Worm (Caenorhabditis elegans) whole organism, mixed stage, embryonic: ENCODE results near the gene mlck-1.

ENCODE experiments used
- lsy-2 ChIP-seq: fragments of 150-350 bp; optimal IDR thresholded peaks from 2 replicates; lab custom pipeline; 2014; ENCODE audit warnings: missing biosample characterization, missing genetic modification characterization
- mep-1 ChIP-seq: fragments of 150-350 bp; optimal IDR thresholded peaks from 2 replicates; lab custom pipeline; 2017; ENCODE audit warnings: missing biosample characterization, missing genetic modification reagents, missing genetic modification characterization, inconsistent platforms
- nhr-2 ChIP-seq: fragments of 150-350 bp; optimal IDR thresholded peaks from 2 replicates; lab custom pipeline; 2014; ENCODE audit warnings: missing biosample characterization, missing genetic modification characterization
- pha-4 ChIP-seq: fragments of 150-350 bp; optimal IDR thresholded peaks from 2 replicates; lab custom pipeline; 2018; ENCODE audit warnings: missing biosample characterization, missing genetic modification reagents, missing genetic modification characterization
- snpc-4 ChIP-seq: fragments of 150-350 bp; optimal IDR thresholded peaks from 2 replicates; lab custom pipeline; 2014; ENCODE audit warnings: missing biosample characterization, missing genetic modification characterization

DNA sequence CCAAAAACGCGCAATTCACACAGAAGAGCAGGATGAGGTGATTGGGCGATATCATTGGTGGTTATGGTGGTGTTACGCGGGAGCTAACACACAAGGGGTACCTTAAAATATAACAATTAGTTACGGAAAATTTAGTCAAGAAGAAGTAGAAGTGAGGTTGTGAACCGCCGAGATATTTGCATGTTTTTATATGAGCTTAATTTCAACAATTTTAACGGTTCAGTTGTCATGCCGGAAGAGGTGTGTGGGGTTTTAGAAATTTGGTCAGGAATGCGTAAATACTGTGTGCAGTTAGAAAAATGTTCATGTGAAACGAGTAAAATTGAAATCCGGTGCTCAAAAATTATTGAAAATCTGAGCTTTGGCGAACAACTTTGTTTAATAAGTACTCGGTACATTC, 23.3 kb upstream of the mlck-1 start, which contains the start of gene flp-3:
- TF ChIP-seq pha-4 (tag; lab: Kevin White, UChicago): no peak
- TF ChIP-seq lsy-2 (tag; lab: Kevin White, UChicago): no peak
- no peak for TF ChIP-seq mep-1 (tag; lab: Kevin White, UChicago)
- no peak for TF ChIP-seq snpc-4
- no peak for TF ChIP-seq nhr-2 (tag; lab: Kevin White, UChicago)
